Fruit fly (Drosophila melanogaster) whole organism, embryonic: ENCODE data around the gene CG31832.

Experiments used
- Adf1 ChIP-seq: fragments of 200-800 bp; sonication (Bioruptor generic); IDR thresholded peaks from 2 replicates; pipeline ENCODE4 v1.3.6; 2022; ENCODE audit warnings: missing biosample characterization, missing genetic modification characterization
- Atf-2 ChIP-seq: fragments of 200-800 bp; sonication (Bioruptor generic); optimal IDR thresholded peaks from 2 replicates; lab custom pipeline; 2016; ENCODE audit warnings: missing biosample characterization, missing genetic modification characterization
- BtbVII ChIP-seq: fragments of 200-800 bp; sonication (Bioruptor generic); optimal IDR thresholded peaks from 3 replicates; lab custom pipeline; 2017; ENCODE audit warnings: missing biosample characterization, mild to moderate bottlenecking, missing genetic modification characterization
- C15 ChIP-seq: fragments of 200-800 bp; sonication (Bioruptor generic); IDR thresholded peaks from 3 replicates; pipeline ENCODE4 v1.3.6; 2022; ENCODE audit warnings: missing biosample characterization, missing genetic modification characterization
- CG11504 ChIP-seq: fragments of 200-800 bp; sonication (Bioruptor generic); optimal IDR thresholded peaks from 3 replicates; lab custom pipeline; 2019; ENCODE audit warnings: missing biosample characterization, mild to moderate bottlenecking, missing genetic modification characterization, moderate library complexity
- CG11695 ChIP-seq: fragments of 200-800 bp; sonication (Bioruptor generic); IDR thresholded peaks from 3 replicates; pipeline ENCODE4 v1.3.6; 2022; ENCODE audit warnings: missing biosample characterization, missing genetic modification characterization
- CG18599 ChIP-seq: fragments of 200-800 bp; sonication (Bioruptor generic); optimal IDR thresholded peaks from 3 replicates; lab custom pipeline; 2017; ENCODE audit warnings: missing biosample characterization, missing genetic modification characterization, mild to moderate bottlenecking, moderate library complexity, missing genetic modification reagents
- CG18619 ChIP-seq: fragments of 200-800 bp; sonication (Bioruptor generic); optimal IDR thresholded peaks from 3 replicates; lab custom pipeline; 2017; ENCODE audit warnings: missing biosample characterization, mild to moderate bottlenecking, missing genetic modification characterization
- CG30431 ChIP-seq: fragments of 200-800 bp; sonication (Bioruptor generic); optimal IDR thresholded peaks from 2 replicates; lab custom pipeline; 2017; ENCODE audit warnings: missing biosample characterization, missing genetic modification characterization
- CG31388 ChIP-seq: fragments of 200-800 bp; sonication (Bioruptor generic); optimal IDR thresholded peaks from 2 replicates; lab custom pipeline; 2016; ENCODE audit warnings: missing biosample characterization, missing genetic modification characterization
- CG3281 ChIP-seq: fragments of 200-800 bp; sonication (Bioruptor generic); optimal IDR thresholded peaks from 3 replicates; lab custom pipeline; 2017; ENCODE audit warnings: missing biosample characterization, mild to moderate bottlenecking, missing genetic modification characterization
- CG6272 ChIP-seq: fragments of 200-800 bp; sonication (Bioruptor generic); IDR thresholded peaks from 2 replicates; pipeline ENCODE4 v1.3.6; 2022; ENCODE audit warnings: missing biosample characterization, missing genetic modification characterization
- CG6854 ChIP-seq: fragments of 200-800 bp; sonication (Bioruptor generic); optimal IDR thresholded peaks from 3 replicates; lab custom pipeline; 2017; ENCODE audit warnings: missing biosample characterization, mild to moderate bottlenecking, missing genetic modification characterization
- CG7928 ChIP-seq: fragments of 200-800 bp; sonication (Bioruptor generic); optimal IDR thresholded peaks from 2 replicates; lab custom pipeline; 2017; ENCODE audit warnings: missing biosample characterization, mild to moderate bottlenecking, missing genetic modification characterization
- CkIIα-i1 ChIP-seq: fragments of 200-800 bp; sonication (Bioruptor generic); IDR thresholded peaks from 2 replicates; pipeline ENCODE4 v1.3.6; 2022; ENCODE audit warnings: missing biosample characterization, missing genetic modification characterization
- D ChIP-seq, 2 experiments: fragments of 200-800 bp in 1 of 2; fragments of >200 bp in 1 of 2; sonication (Bioruptor generic) in 1 of 2; optimal IDR thresholded peaks; 2 replicates in 1 of 2; 3 replicates in 1 of 2; lab custom pipeline; 2017; ENCODE audit warnings: mild to moderate bottlenecking in 1 of 2, missing biosample characterization in 1 of 2, missing genetic modification characterization in 1 of 2, missing genetic modification reagents in 1 of 2
- Dbx ChIP-seq: fragments of 200-800 bp; sonication (Bioruptor generic); IDR thresholded peaks from 3 replicates; pipeline ENCODE4 v1.3.6; 2022; ENCODE audit warnings: missing biosample characterization, missing genetic modification characterization
- Dek ChIP-seq: fragments of 200-800 bp; sonication (Bioruptor generic); optimal IDR thresholded peaks from 3 replicates; lab custom pipeline; 2019; ENCODE audit warnings: missing biosample characterization, mild to moderate bottlenecking, missing genetic modification characterization, moderate library complexity
- Doc3 ChIP-seq: fragments of 200-800 bp; sonication (Bioruptor generic); IDR thresholded peaks from 3 replicates; pipeline ENCODE4 v1.3.6; 2022; ENCODE audit warnings: missing biosample characterization, missing genetic modification characterization; ENCODE audit not compliant: partially characterized antibody
- E2f2 ChIP-seq: fragments of 200-800 bp; sonication (Bioruptor generic); IDR thresholded peaks from 2 replicates; pipeline ENCODE4 v1.3.6; 2022; ENCODE audit warnings: missing biosample characterization, missing genetic modification characterization
- Hmx ChIP-seq: fragments of 200-800 bp; sonication (Bioruptor generic); optimal IDR thresholded peaks from 2 replicates; lab custom pipeline; 2016; ENCODE audit warnings: missing biosample characterization, missing genetic modification characterization
- MESR4 ChIP-seq: fragments of 200-800 bp; sonication (Bioruptor generic); optimal IDR thresholded peaks from 2 replicates; lab custom pipeline; 2018; ENCODE audit warnings: missing biosample characterization, mild to moderate bottlenecking, missing genetic modification characterization, moderate library complexity
- Meics ChIP-seq: fragments of 200-800 bp; sonication (Bioruptor generic); optimal IDR thresholded peaks from 2 replicates; lab custom pipeline; 2017; ENCODE audit warnings: missing biosample characterization, mild to moderate bottlenecking, missing genetic modification characterization
- NK7.1 ChIP-seq: fragments of 200-800 bp; sonication (Bioruptor generic); optimal IDR thresholded peaks from 3 replicates; lab custom pipeline; 2016; ENCODE audit warnings: missing biosample characterization, missing genetic modification characterization
- Nf-YC ChIP-seq: fragments of 200-800 bp; optimal IDR thresholded peaks from 3 replicates; lab custom pipeline; 2019; ENCODE audit warnings: missing biosample characterization, mild to moderate bottlenecking, missing genetic modification characterization, moderate library complexity
- Ravus ChIP-seq: fragments of 200-800 bp; sonication (Bioruptor generic); IDR thresholded peaks from 2 replicates; pipeline ENCODE4 v1.3.6; 2022; ENCODE audit warnings: missing biosample characterization, missing genetic modification characterization
- Ssrp ChIP-seq: fragments of 200-800 bp; sonication (Bioruptor generic); optimal IDR thresholded peaks from 2 replicates; lab custom pipeline; 2018; ENCODE audit warnings: missing biosample characterization, mild to moderate bottlenecking, missing genetic modification characterization, moderate library complexity
- Xrp1 ChIP-seq: fragments of 200-800 bp; sonication (Bioruptor generic); IDR thresholded peaks from 2 replicates; pipeline ENCODE4 v1.3.6; 2022; ENCODE audit warnings: missing biosample characterization, missing genetic modification characterization
- aop ChIP-seq: fragments of 200-800 bp; sonication (Bioruptor generic); IDR thresholded peaks from 2 replicates; pipeline ENCODE4 v1.3.6; 2022; ENCODE audit warnings: missing biosample characterization, missing genetic modification characterization
- ato ChIP-seq: fragments of 200-800 bp; sonication (Bioruptor generic); IDR thresholded peaks from 2 replicates; pipeline ENCODE4 v1.3.6; 2022; ENCODE audit warnings: missing biosample characterization, missing genetic modification characterization; ENCODE audit not compliant: partially characterized antibody
- cad ChIP-seq: fragments of >200 bp; optimal IDR thresholded peaks from 2 replicates; lab custom pipeline; 2017; ENCODE audit warnings: missing biosample characterization, missing genetic modification characterization
- cato ChIP-seq: fragments of 200-800 bp; sonication (Bioruptor generic); optimal IDR thresholded peaks from 2 replicates; lab custom pipeline; 2016; ENCODE audit warnings: missing biosample characterization, missing genetic modification characterization, borderline replicate concordance
- chm ChIP-seq: fragments of 200-800 bp; sonication (Bioruptor generic); IDR thresholded peaks from 2 replicates; pipeline ENCODE4 v1.3.6; 2022; ENCODE audit warnings: missing biosample characterization, missing genetic modification characterization
- croc ChIP-seq: fragments of 200-800 bp; sonication (Bioruptor generic); conservative IDR thresholded peaks from 3 replicates; pipeline ENCODE4 v1.3.6; 2022; ENCODE audit warnings: missing biosample characterization, missing genetic modification characterization
- fu2 ChIP-seq: fragments of 200-800 bp; sonication (Bioruptor generic); optimal IDR thresholded peaks from 2 replicates; lab custom pipeline; 2016; ENCODE audit warnings: missing biosample characterization, missing genetic modification characterization
- gce ChIP-seq: fragments of 200-800 bp; sonication (Bioruptor generic); IDR thresholded peaks from 3 replicates; pipeline ENCODE4 v1.3.6; 2022; ENCODE audit warnings: missing biosample characterization, missing genetic modification characterization
- grau ChIP-seq: fragments of 200-800 bp; optimal IDR thresholded peaks from 3 replicates; lab custom pipeline; 2019; ENCODE audit warnings: missing biosample characterization, mild to moderate bottlenecking, missing genetic modification characterization, moderate library complexity
- grn ChIP-seq: fragments of 200-800 bp; sonication (Bioruptor generic); optimal IDR thresholded peaks from 3 replicates; lab custom pipeline; 2017; ENCODE audit warnings: missing biosample characterization, missing genetic modification characterization
- gsb-n ChIP-seq: fragments of 200-800 bp; sonication (Bioruptor generic); optimal IDR thresholded peaks from 3 replicates; lab custom pipeline; 2018; ENCODE audit warnings: missing biosample characterization, mild to moderate bottlenecking, missing genetic modification characterization
- hth ChIP-seq: fragments of >200 bp; optimal IDR thresholded peaks from 2 replicates; lab custom pipeline; 2017; ENCODE audit warnings: inconsistent platforms
- ind ChIP-seq: fragments of 200-800 bp; sonication (Bioruptor generic); optimal IDR thresholded peaks from 3 replicates; lab custom pipeline; 2016; ENCODE audit warnings: missing biosample characterization, missing genetic modification characterization
- insv ChIP-seq, 2 experiments: fragments of 200-800 bp; sonication (Bioruptor generic); optimal IDR thresholded peaks; 3 replicates each; lab custom pipeline; 2016 to 2018; ENCODE audit warnings: missing biosample characterization in 2 of 2, missing genetic modification characterization in 2 of 2
- jumu ChIP-seq: fragments of 200-800 bp; sonication (Bioruptor generic); optimal IDR thresholded peaks from 3 replicates; lab custom pipeline; 2016; ENCODE audit warnings: missing biosample characterization, missing genetic modification characterization
- pho ChIP-seq: fragments of 200-800 bp; sonication (Bioruptor generic); optimal IDR thresholded peaks from 2 replicates; lab custom pipeline; 2016; ENCODE audit warnings: missing biosample characterization, missing genetic modification characterization
- phol ChIP-seq: fragments of 200-800 bp; sonication (Bioruptor generic); optimal IDR thresholded peaks from 3 replicates; lab custom pipeline; 2018; ENCODE audit warnings: missing biosample characterization, mild to moderate bottlenecking, missing genetic modification characterization, moderate library complexity
- psq ChIP-seq: fragments of 200-800 bp; sonication (Bioruptor generic); optimal IDR thresholded peaks from 2 replicates; lab custom pipeline; 2017; ENCODE audit warnings: missing biosample characterization, missing genetic modification characterization
- rib ChIP-seq: fragments of 200-800 bp; sonication (Bioruptor generic); IDR thresholded peaks from 2 replicates; pipeline ENCODE4 v1.3.6; 2022; ENCODE audit warnings: missing biosample characterization, missing genetic modification characterization
- tio ChIP-seq: fragments of 200-800 bp; sonication (Bioruptor generic); optimal IDR thresholded peaks from 2 replicates; lab custom pipeline; 2017; ENCODE audit warnings: missing biosample characterization, missing genetic modification characterization, inconsistent platforms
- zen ChIP-seq: fragments of 200-800 bp; sonication (Bioruptor generic); optimal IDR thresholded peaks from 3 replicates; lab custom pipeline; 2018; ENCODE audit warnings: missing biosample characterization, mild to moderate bottlenecking, missing genetic modification characterization, moderate library complexity

Gene CG31832

dm6 chr2L:15056359-15057220 lies 25.0 kb upstream of the CG31832 start (continued):
- no peak for TF ChIP-seq D (optimal IDR thresholded peaks at IDR 0.05; lab: Kevin White, UChicago)
- TF ChIP-seq D (GFP tag; optimal IDR thresholded peaks at IDR 0.05; lab: Kevin White, UChicago), result peak; percentile 81
- peak; percentile 68 for TF ChIP-seq grau
- peak; percentile 84 for TF ChIP-seq CG11695 (GFP tag; lab: Robert Waterston, UW)
- peak; percentile 25 for TF ChIP-seq pho (GFP tag; lab: Kevin White, UChicago)
- peak; percentile 74 for TF ChIP-seq Meics
- no peak for TF ChIP-seq insv (GFP tag; optimal IDR thresholded peaks at IDR 0.05; lab: Kevin White, UChicago)
- TF ChIP-seq gsb-n (tag; lab: Kevin White, UChicago), result peak; percentile 78
- no peak for TF ChIP-seq CG7928
- TF ChIP-seq ato (GFP tag; lab: Robert Waterston, UW), result no peak
- TF ChIP-seq CG11504, result peak; percentile 85
- no peak for TF ChIP-seq Nf-YC
- peak; percentile 72 for TF ChIP-seq croc
- no peak for TF ChIP-seq rib (GFP tag; lab: Robert Waterston, UW)
- peak; percentile 41 for TF ChIP-seq Dek (tag; lab: Kevin White, UChicago)
- peak; percentile 32 for TF ChIP-seq CG31388 (GFP tag; lab: Kevin White, UChicago)
- 0 out of 2 replicates have a peak, but pooled peaks have one; percentile 39 for TF ChIP-seq aop
- peak; percentile 88 for TF ChIP-seq phol
- peak; percentile 81 for TF ChIP-seq zen
- peak; percentile 56 for TF ChIP-seq CG3281
- no peak for TF ChIP-seq MESR4
- peak; percentile 37 for TF ChIP-seq psq (GFP tag; lab: Kevin White, UChicago)
- TF ChIP-seq cad (GFP tag; lab: Kevin White, UChicago), result no peak
- no peak for TF ChIP-seq jumu (GFP tag; lab: Kevin White, UChicago)
- peak; percentile 53 for TF ChIP-seq cato (GFP tag; lab: Kevin White, UChicago)
- no peak for TF ChIP-seq C15 (GFP tag; lab: Robert Waterston, UW)
- peak; percentile 71 for TF ChIP-seq Ssrp
- no peak for TF ChIP-seq CG6272 (GFP tag; lab: Robert Waterston, UW)
- TF ChIP-seq E2f2 (GFP tag; lab: Robert Waterston, UW), result peak; percentile 37; the same call in 1 of the 2 replicates
- peak; percentile 10; the same call in 1 of the 2 replicates for TF ChIP-seq Ravus
- TF ChIP-seq Dbx (GFP tag; lab: Robert Waterston, UW), result 0 out of 3 replicates have a peak, but pooled peaks have one; percentile 35
- peak; percentile 74 for TF ChIP-seq CG18599
- peak; percentile 51 for TF ChIP-seq CG18619 (GFP tag; lab: Kevin White, UChicago)
- peak; percentile 51 for TF ChIP-seq CG30431
- TF ChIP-seq tio (GFP tag; lab: Kevin White, UChicago), result peak; percentile 83
- no peak for TF ChIP-seq Hmx (GFP tag; lab: Kevin White, UChicago)
- TF ChIP-seq grn, result peak; percentile 6
- TF ChIP-seq Doc3 (GFP tag; lab: Robert Waterston, UW), result no peak
- TF ChIP-seq CG6854 (GFP tag; lab: Kevin White, UChicago), result peak; percentile 65
- TF ChIP-seq ind (GFP tag; lab: Kevin White, UChicago), result peak; percentile 72
- peak; percentile 23; the same call in 1 of the 2 replicates for TF ChIP-seq Adf1 (GFP tag; lab: Robert Waterston, UW)
- TF ChIP-seq NK7.1, result no peak
- TF ChIP-seq gce (GFP tag; lab: Robert Waterston, UW), result 0 out of 3 replicates have a peak, but pooled peaks have one; percentile 29
- TF ChIP-seq Atf-2 (GFP tag; lab: Kevin White, UChicago), result no peak
- no peak for TF ChIP-seq fu2 (GFP tag; lab: Kevin White, UChicago)
- TF ChIP-seq hth (lab: Kevin White, UChicago), result no peak
- TF ChIP-seq chm (GFP tag; lab: Robert Waterston, UW), result peak; percentile 38
- TF ChIP-seq CkIIα-i1 (GFP tag; lab: Robert Waterston, UW), result no peak
- TF ChIP-seq Xrp1 (GFP tag; lab: Robert Waterston, UW), result peak; percentile 86
- TF ChIP-seq BtbVII (GFP tag; lab: Kevin White, UChicago), result peak; percentile 65
